Worm (Caenorhabditis elegans): ENCODE measurements around the gene H23N18.6.

The H23N18.6 gene

DNA sequence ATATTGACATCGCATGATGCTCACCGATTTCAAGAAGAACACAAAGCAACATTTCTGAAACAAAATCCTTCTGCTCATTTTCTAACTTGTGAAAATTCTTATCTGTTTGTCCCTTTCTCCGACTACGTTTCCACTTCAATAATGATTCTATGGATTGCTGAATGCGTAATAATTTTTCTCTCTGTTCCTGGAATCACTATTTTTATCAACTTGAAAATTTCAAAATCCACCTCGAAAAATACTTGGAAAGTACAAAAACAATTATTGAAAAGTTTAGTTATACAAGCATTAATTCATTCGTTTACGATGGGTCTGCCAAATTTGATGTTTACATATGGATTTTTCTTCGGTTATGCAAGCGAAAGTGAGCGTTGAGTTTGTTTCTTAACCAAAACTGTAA, 7.1 kb upstream of the H23N18.6 start, which contains the start of gene srh-22:
Gene srh-22 (plus strand): TSS at position 301 of the 400 bp plus-strand sequence.
- TF ChIP-seq lin-35 (GFP tag; optimal IDR thresholded peaks at IDR 0.05): no peak
- TF ChIP-seq pqm-1 (tag; optimal IDR thresholded peaks at IDR 0.05): no peak
- no peak for TF ChIP-seq aha-1 (tag; optimal IDR thresholded peaks at IDR 0.05)
- TF ChIP-seq fkh-10 (GFP tag; optimal IDR thresholded peaks at IDR 0.05): no peak
- no peak for TF ChIP-seq elt-2 (tag; optimal IDR thresholded peaks at IDR 0.05)
- no peak for TF ChIP-seq lin-14 (GFP tag; optimal IDR thresholded peaks at IDR 0.05)
- no peak for TF ChIP-seq ceh-88 (GFP tag; IDR thresholded peaks at IDR 0.05)
- TF ChIP-seq efl-1 (optimal IDR thresholded peaks at IDR 0.05): no peak
- no peak for TF ChIP-seq efl-1 (GFP tag; optimal IDR thresholded peaks at IDR 0.05 in 1 of 2)
- no peak for TF ChIP-seq nhr-84 (tag; optimal IDR thresholded peaks at IDR 0.05)
- no peak for TF ChIP-seq ceh-90 (tag; optimal IDR thresholded peaks at IDR 0.05)
- TF ChIP-seq zip-4 (GFP tag; optimal IDR thresholded peaks at IDR 0.05): no peak
- no peak for TF ChIP-seq lsy-2 (tag; optimal IDR thresholded peaks at IDR 0.05)
- TF ChIP-seq hlh-4 (tag; optimal IDR thresholded peaks at IDR 0.05): no peak
- no peak for TF ChIP-seq mab-9 (GFP tag; IDR thresholded peaks at IDR 0.05)
- TF ChIP-seq zag-1 (tag; optimal IDR thresholded peaks at IDR 0.05): no peak
- TF ChIP-seq mef-2 (tag; optimal IDR thresholded peaks at IDR 0.05): no peak
- TF ChIP-seq dpl-1 (GFP tag; optimal IDR thresholded peaks at IDR 0.05): no peak

ce11 chrV:4920690-4921152, 5.8 kb upstream of the H23N18.6 start, which contains the start of the genes C02E7.8 and srh-23:
Gene C02E7.8, minus strand, starts transcription at chrV:4920790.
Gene srh-23, plus strand, starts transcription at chrV:4921102.
- TF ChIP-seq blmp-1 (tag; optimal IDR thresholded peaks at IDR 0.05) (peak; percentile 33), unc-62 (GFP tag; optimal IDR thresholded peaks at IDR 0.05) (no peak)

- no peak for TF ChIP-seq aha-1 (tag; optimal IDR thresholded peaks at IDR 0.05)
- TF ChIP-seq ztf-4 (tag; optimal IDR thresholded peaks at IDR 0.05): peak; percentile 81
- peak; percentile 88 for TF ChIP-seq blmp-1 (tag; optimal IDR thresholded peaks at IDR 0.05)
- peak; percentile 2 for TF ChIP-seq jun-1 (tag; optimal IDR thresholded peaks at IDR 0.05)
Observed at ce11 chrV:4918664-4919257, 3.9 kb upstream of the H23N18.6 start, which contains the start of gene C02E7.6. Gene C02E7.6, plus strand, starts transcription at chrV:4919207.

- TF ChIP-seq nhr-47 (tag; optimal IDR thresholded peaks at IDR 0.05) (no peak), nhr-71 (tag; optimal IDR thresholded peaks at IDR 0.05) (no peak), lin-35 (GFP tag; optimal IDR thresholded peaks at IDR 0.05) (no peak), ces-1 (GFP tag; optimal IDR thresholded peaks at IDR 0.05) (no peak), tbx-2 (tag; optimal IDR thresholded peaks at IDR 0.05) (no peak), nhr-77 (tag; optimal IDR thresholded peaks at IDR 0.05) (no peak), lin-14 (GFP tag; optimal IDR thresholded peaks at IDR 0.05) (no peak), nhr-85 (tag) (no peak), nhr-237 (tag; optimal IDR thresholded peaks at IDR 0.05) (no peak), nhr-20 (tag; optimal IDR thresholded peaks at IDR 0.05) (no peak)
Observed at ce11 chrV:4918091-4918624, 3.3 kb upstream of the H23N18.6 start, which contains the start of gene C02E7.7. Gene C02E7.7, minus strand, starts transcription at chrV:4918574.

- TF ChIP-seq ceh-82 (tag; optimal IDR thresholded peaks at IDR 0.05): no peak
- no peak for TF ChIP-seq nhr-12 (tag; optimal IDR thresholded peaks at IDR 0.05)
- no peak for TF ChIP-seq nhr-19 (GFP tag; conservative IDR thresholded peaks at IDR 0.05)
- TF ChIP-seq egl-27 (tag; optimal IDR thresholded peaks at IDR 0.05): no peak
- TF ChIP-seq unc-130 (tag; optimal IDR thresholded peaks at IDR 0.05): no peak
- no peak for TF ChIP-seq hpl-2 (GFP tag; optimal IDR thresholded peaks at IDR 0.05)
- TF ChIP-seq swsn-7 (tag; optimal IDR thresholded peaks at IDR 0.05): no peak
- no peak for TF ChIP-seq nhr-85 (tag)
- TF ChIP-seq mep-1 (tag; optimal IDR thresholded peaks at IDR 0.05): no peak
- no peak for TF ChIP-seq grh-1 (GFP tag; IDR thresholded peaks at IDR 0.05)
- TF ChIP-seq unc-62 (GFP tag; optimal IDR thresholded peaks at IDR 0.05): no peak
- TF ChIP-seq mef-2 (tag; optimal IDR thresholded peaks at IDR 0.05): no peak
- no peak for TF ChIP-seq F16B12.6 (tag; optimal IDR thresholded peaks at IDR 0.05)
- no peak for TF ChIP-seq ceh-88 (GFP tag; IDR thresholded peaks at IDR 0.05)
- no peak for TF ChIP-seq snpc-4 (tag; optimal IDR thresholded peaks at IDR 0.05)
- TF ChIP-seq nhr-76 (tag; optimal IDR thresholded peaks at IDR 0.05): no peak
- no peak for TF ChIP-seq sptf-1 (tag; optimal IDR thresholded peaks at IDR 0.05)
Observed at ce11 chrV:4913853-4914252, 1.0 kb downstream of the H23N18.6 start.
